Worm (Caenorhabditis elegans) whole organism, young adult: ENCODE results near the gene R160.3.

Source experiments
- B0019.2 ChIP-seq: fragments of 200-800 bp; sonication (Bioruptor generic); conservative IDR thresholded peaks from 2 replicates; pipeline ENCODE4 v1.3.6; 2022; ENCODE audit warnings: missing genetic modification reagents, missing genetic modification characterization, missing compliant biosample characterization
- dpff-1 ChIP-seq: sonication (generic microtip); optimal IDR thresholded peaks from 2 replicates; lab custom pipeline; 2017; ENCODE audit warnings: mild to moderate bottlenecking, missing genetic modification characterization, missing compliant biosample characterization
- madf-8 ChIP-seq: fragments of 200-800 bp; sonication (Bioruptor generic); conservative IDR thresholded peaks from 2 replicates; pipeline ENCODE4 v1.3.6; 2022; ENCODE audit warnings: missing genetic modification reagents, missing genetic modification characterization, missing compliant biosample characterization
- mes-4 ChIP-seq: sonication (generic microtip); optimal IDR thresholded peaks from 2 replicates; lab custom pipeline; 2016; ENCODE audit warnings: missing genotype, missing genetic modification characterization, missing compliant biosample characterization

DNA sequence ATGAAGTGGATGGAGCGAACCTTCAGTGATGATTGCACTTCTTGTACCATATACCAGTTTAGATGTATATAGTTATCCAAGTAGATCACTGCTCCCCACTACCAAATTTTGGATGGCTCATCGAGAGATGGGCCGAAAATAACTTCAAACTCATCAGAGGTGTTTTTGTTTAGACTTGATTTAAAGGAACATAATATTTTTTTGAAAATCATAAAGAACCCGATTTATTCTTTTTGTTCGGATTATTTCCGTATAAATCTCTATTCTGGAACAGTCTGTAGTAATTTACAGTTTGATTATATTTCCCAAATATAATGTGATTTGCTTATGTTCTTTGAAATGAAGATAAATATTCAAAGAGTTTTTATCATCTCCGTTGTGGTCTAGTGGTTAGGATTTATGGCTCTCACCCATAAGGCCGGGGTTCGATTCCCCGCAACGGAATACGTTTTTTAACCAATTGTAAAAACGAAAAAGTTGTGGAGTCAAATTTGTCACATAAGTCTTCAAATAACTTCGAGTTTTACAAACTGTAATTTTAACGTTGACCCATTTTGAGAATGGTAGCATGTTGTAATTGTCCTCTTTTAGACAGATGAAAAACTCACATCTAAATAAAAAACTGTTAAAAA is 44.3 kb upstream of the R160.3 start:
- TF ChIP-seq dpff-1 (no peak), mes-4 (tag; lab: Kevin White, UChicago) (peak; percentile 24), B0019.2 (no peak), madf-8 (GFP tag; lab: Robert Waterston, UW) (no peak)
